Worm (Caenorhabditis elegans): ENCODE results near the gene W08G11.5.
"Not testable (repeated sequence)": the region's sequence is repeated elsewhere in the genome, so short reads cannot be mapped to it uniquely, and the experiment has no call there.

The W08G11.5 gene

ce11 chrV:16338287-16339092 is 7.8 kb downstream of the W08G11.5 start, which contains the start of gene slc-9B.2:
slc-9B.2 (plus strand) TSS chrV:16339042.
- TF ChIP-seq C38D4.7 (GFP tag; optimal IDR thresholded peaks at IDR 0.05); hlh-15 (tag; optimal IDR thresholded peaks at IDR 0.05); ceh-9 (tag; optimal IDR thresholded peaks at IDR 0.05): not testable (repeated sequence)

- no peak for TF ChIP-seq ztf-16 (tag; optimal IDR thresholded peaks at IDR 0.05)
- TF ChIP-seq che-1 (tag; optimal IDR thresholded peaks at IDR 0.05), result no peak
- no peak for TF ChIP-seq T23F11.4 (GFP tag; optimal IDR thresholded peaks at IDR 0.05)
- TF ChIP-seq zip-5 (tag; optimal IDR thresholded peaks at IDR 0.05), result no peak
- TF ChIP-seq ceh-34 (tag; optimal IDR thresholded peaks at IDR 0.05), result no peak
- no peak for TF ChIP-seq nhr-232 (tag; optimal IDR thresholded peaks at IDR 0.05)
- no peak for TF ChIP-seq nfya-1 (tag; optimal IDR thresholded peaks at IDR 0.05)
- TF ChIP-seq sox-2 (GFP tag; IDR thresholded peaks at IDR 0.05), result no peak
- no peak for TF ChIP-seq pha-4 (tag; optimal IDR thresholded peaks at IDR 0.05)
- no peak for TF ChIP-seq tbx-2 (tag; optimal IDR thresholded peaks at IDR 0.05)
- no peak for TF ChIP-seq lin-11 (tag; optimal IDR thresholded peaks at IDR 0.05)
- no peak for TF ChIP-seq hlh-8 (tag; optimal IDR thresholded peaks at IDR 0.05)
- no peak for TF ChIP-seq C38D4.7 (GFP tag; optimal IDR thresholded peaks at IDR 0.05)
- TF ChIP-seq syd-9 (tag; optimal IDR thresholded peaks at IDR 0.05), result no peak
- no peak for TF ChIP-seq C08G9.2 (tag; optimal IDR thresholded peaks at IDR 0.05)
Measured at ce11 chrV:16336326-16336725, 10.0 kb downstream of the W08G11.5 start, which contains the start of gene srw-87. srw-87 (plus strand) TSS chrV:16336626.

ce11 chrV:16333412-16333811 is 12.9 kb downstream of the W08G11.5 start, which contains the start of gene srh-167:
srh-167 (plus strand) TSS chrV:16333712.
- TF ChIP-seq fkh-6 (tag; optimal IDR thresholded peaks at IDR 0.05) (no peak), C08G9.2 (tag; optimal IDR thresholded peaks at IDR 0.05) (no peak), C38D4.7 (GFP tag; optimal IDR thresholded peaks at IDR 0.05) (no peak)

ce11 chrV:16328849-16329248 is 17.5 kb downstream of the W08G11.5 start, which contains the start of gene F57G8.7:
F57G8.7 (plus strand) TSS chrV:16329149.
- no peak for TF ChIP-seq K02D7.2 (tag; optimal IDR thresholded peaks at IDR 0.05)
- TF ChIP-seq pag-3 (tag; optimal IDR thresholded peaks at IDR 0.05; ENCODE audit: borderline replicate concordance), result no peak
- no peak for TF ChIP-seq ztf-16 (tag; optimal IDR thresholded peaks at IDR 0.05)
- TF ChIP-seq ceh-19 (GFP tag; optimal IDR thresholded peaks at IDR 0.05), result no peak
- no peak for TF ChIP-seq T23F11.4 (GFP tag; optimal IDR thresholded peaks at IDR 0.05)
- no peak for TF ChIP-seq dve-1 (tag; optimal IDR thresholded peaks at IDR 0.05)
- no peak for TF ChIP-seq zip-5 (tag; optimal IDR thresholded peaks at IDR 0.05)
- no peak for TF ChIP-seq fax-1 (tag; optimal IDR thresholded peaks at IDR 0.05)
- no peak for TF ChIP-seq hlh-15 (tag; optimal IDR thresholded peaks at IDR 0.05)
- TF ChIP-seq madf-2 (tag; optimal IDR thresholded peaks at IDR 0.05), result no peak
- no peak for TF ChIP-seq lin-11 (tag; optimal IDR thresholded peaks at IDR 0.05)

- no peak for TF ChIP-seq ref-2 (tag; optimal IDR thresholded peaks at IDR 0.05)
- no peak for TF ChIP-seq nhr-232 (tag; optimal IDR thresholded peaks at IDR 0.05)
Measured at ce11 chrV:16322155-16322554, 24.2 kb downstream of the W08G11.5 start.

- TF ChIP-seq Y22D7AL.16 (tag; optimal IDR thresholded peaks at IDR 0.05) (no peak), pha-4 (tag; optimal IDR thresholded peaks at IDR 0.05) (no peak), gmeb-2 (tag; optimal IDR thresholded peaks at IDR 0.05) (no peak), zip-5 (tag; optimal IDR thresholded peaks at IDR 0.05) (no peak), pha-2 (tag; optimal IDR thresholded peaks at IDR 0.05) (no peak), nfya-1 (tag; optimal IDR thresholded peaks at IDR 0.05) (no peak), tbx-2 (tag; optimal IDR thresholded peaks at IDR 0.05) (no peak), sox-2 (GFP tag; IDR thresholded peaks at IDR 0.05) (no peak), nhr-232 (tag; optimal IDR thresholded peaks at IDR 0.05) (no peak), nhr-11 (tag; optimal IDR thresholded peaks at IDR 0.05) (no peak), ceh-31 (tag; optimal IDR thresholded peaks at IDR 0.05) (no peak), syd-9 (tag; optimal IDR thresholded peaks at IDR 0.05) (no peak), odd-2 (tag; optimal IDR thresholded peaks at IDR 0.05) (no peak), hlh-30 (tag; optimal IDR thresholded peaks at IDR 0.05; ENCODE audit: insufficient read depth) (no peak), K09A11.1 (tag; optimal IDR thresholded peaks at IDR 0.05; ENCODE audit: insufficient read depth) (no peak), ztf-16 (tag; optimal IDR thresholded peaks at IDR 0.05) (no peak)
Measured at ce11 chrV:16317244-16317643, 29.1 kb downstream of the W08G11.5 start, which contains the start of gene srh-180. srh-180 (plus strand) TSS chrV:16317544.
